Fruit fly (Drosophila melanogaster) whole organism, prepupa: ENCODE measurements around the gene CG17786.

ENCODE experiments used
- CG11294 ChIP-seq: fragments of 200-800 bp; sonication (Bioruptor generic); IDR thresholded peaks from 2 replicates; pipeline ENCODE4 v1.3.6; 2022; ENCODE audit warnings: missing biosample characterization, missing genetic modification characterization
- CG15336 ChIP-seq: fragments of 200-800 bp; sonication (Bioruptor generic); IDR thresholded peaks from 2 replicates; pipeline ENCODE4 v1.3.6; 2022; ENCODE audit warnings: missing biosample characterization, missing genetic modification characterization
- CG1621 ChIP-seq: fragments of 200-800 bp; sonication (Bioruptor generic); optimal IDR thresholded peaks from 3 replicates; lab custom pipeline; 2018; ENCODE audit warnings: missing biosample characterization, mild to moderate bottlenecking, missing genetic modification characterization
- CG16779 ChIP-seq: fragments of 200-800 bp; sonication (Bioruptor generic); optimal IDR thresholded peaks from 3 replicates; lab custom pipeline; 2017; ENCODE audit warnings: missing biosample characterization, mild to moderate bottlenecking, missing genetic modification characterization
- CG3032 ChIP-seq: fragments of 200-800 bp; optimal IDR thresholded peaks from 2 replicates; lab custom pipeline; 2019; ENCODE audit warnings: missing biosample characterization, mild to moderate bottlenecking, missing genetic modification characterization, moderate library complexity
- CG32006 ChIP-seq: fragments of 200-800 bp; sonication (Bioruptor generic); optimal IDR thresholded peaks from 3 replicates; lab custom pipeline; 2017; ENCODE audit warnings: missing biosample characterization, mild to moderate bottlenecking, missing genetic modification characterization
- CG4318 ChIP-seq: fragments of 200-800 bp; sonication (Bioruptor generic); optimal IDR thresholded peaks from 3 replicates; lab custom pipeline; 2017; ENCODE audit warnings: missing biosample characterization, mild to moderate bottlenecking, missing genetic modification characterization
- CG6163 ChIP-seq: fragments of 200-800 bp; sonication (Bioruptor generic); IDR thresholded peaks from 3 replicates; pipeline ENCODE4 v1.3.6; 2022; ENCODE audit warnings: missing biosample characterization, missing genetic modification characterization
- CG6276 ChIP-seq: fragments of 200-800 bp; sonication (Bioruptor generic); optimal IDR thresholded peaks from 2 replicates; lab custom pipeline; 2017; ENCODE audit warnings: missing biosample characterization, mild to moderate bottlenecking, missing genetic modification characterization
- CG6854 ChIP-seq: fragments of 200-800 bp; sonication (Bioruptor generic); optimal IDR thresholded peaks from 2 replicates; lab custom pipeline; 2017; ENCODE audit warnings: missing biosample characterization, mild to moderate bottlenecking, missing genetic modification characterization
- CG8119 ChIP-seq: fragments of 200-800 bp; sonication (Bioruptor generic); IDR thresholded peaks from 3 replicates; pipeline ENCODE4 v1.3.6; 2022; ENCODE audit warnings: missing biosample characterization, missing genetic modification characterization
- CG8319 ChIP-seq: fragments of 200-800 bp; sonication (Bioruptor generic); optimal IDR thresholded peaks from 3 replicates; lab custom pipeline; 2016; ENCODE audit warnings: missing biosample characterization, missing genetic modification characterization
- CG9139 ChIP-seq: fragments of 200-800 bp; sonication (Bioruptor generic); optimal IDR thresholded peaks from 3 replicates; lab custom pipeline; 2017; ENCODE audit warnings: missing biosample characterization, mild to moderate bottlenecking, missing genetic modification characterization
- Eip78C ChIP-seq: fragments of 200-800 bp; sonication (Bioruptor generic); peaks from one replicate; lab custom pipeline; 2016; ENCODE audit warnings: missing biosample characterization, missing genetic modification characterization
- Ets96B ChIP-seq: fragments of 200-800 bp; optimal IDR thresholded peaks from 2 replicates; lab custom pipeline; 2019; ENCODE audit warnings: missing biosample characterization, mild to moderate bottlenecking, missing genetic modification characterization, moderate library complexity
- Gug ChIP-seq: fragments of 200-800 bp; sonication (Bioruptor generic); IDR thresholded peaks from 2 replicates; pipeline ENCODE4 v1.3.6; 2022; ENCODE audit warnings: missing biosample characterization, missing genetic modification characterization
- Hr4 ChIP-seq: fragments of 200-800 bp; sonication (Bioruptor generic); optimal IDR thresholded peaks from 3 replicates; lab custom pipeline; 2016; ENCODE audit warnings: missing biosample characterization, missing genetic modification characterization
- Lpt ChIP-seq: fragments of 200-800 bp; sonication (Bioruptor generic); optimal IDR thresholded peaks from 3 replicates; lab custom pipeline; 2016; ENCODE audit warnings: missing biosample characterization, missing genetic modification characterization
- Met ChIP-seq: fragments of 200-800 bp; sonication (Bioruptor generic); optimal IDR thresholded peaks from 3 replicates; lab custom pipeline; 2016; ENCODE audit warnings: missing biosample characterization, missing genetic modification characterization
- OdsH ChIP-seq: fragments of 200-800 bp; sonication (Bioruptor generic); optimal IDR thresholded peaks from 3 replicates; lab custom pipeline; 2016; ENCODE audit warnings: missing biosample characterization, missing genetic modification characterization
- Smox ChIP-seq: fragments of 200-800 bp; sonication (Bioruptor generic); optimal IDR thresholded peaks from 3 replicates; lab custom pipeline; 2016; ENCODE audit warnings: missing biosample characterization, missing genetic modification characterization
- Sox14 ChIP-seq: fragments of 200-800 bp; sonication (Bioruptor generic); optimal IDR thresholded peaks from 3 replicates; lab custom pipeline; 2016; ENCODE audit warnings: missing biosample characterization, missing genetic modification characterization
- Sox15 ChIP-seq: fragments of 200-800 bp; sonication (Bioruptor generic); optimal IDR thresholded peaks from 3 replicates; lab custom pipeline; 2016; ENCODE audit warnings: missing biosample characterization, missing genetic modification characterization
- achi ChIP-seq: fragments of 200-800 bp; sonication (Bioruptor generic); optimal IDR thresholded peaks from 3 replicates; lab custom pipeline; 2016; ENCODE audit warnings: missing biosample characterization, missing genetic modification characterization
- dsx ChIP-seq: fragments of 200-800 bp; optimal IDR thresholded peaks from 3 replicates; lab custom pipeline; 2019; ENCODE audit warnings: missing biosample characterization, mild to moderate bottlenecking, missing genetic modification characterization, moderate library complexity; ENCODE audit not compliant: poor library complexity, severe bottlenecking
- eg ChIP-seq: fragments of 200-800 bp; sonication (Bioruptor generic); IDR thresholded peaks from 3 replicates; pipeline ENCODE4 v1.3.6; 2022; ENCODE audit warnings: missing biosample characterization, missing genetic modification characterization
- esn ChIP-seq: fragments of 200-800 bp; sonication (Bioruptor generic); optimal IDR thresholded peaks from 2 replicates; lab custom pipeline; 2016; ENCODE audit warnings: missing biosample characterization, mild to moderate bottlenecking, missing genetic modification characterization, moderate library complexity
- fd59A ChIP-seq: fragments of 200-800 bp; sonication (Bioruptor generic); optimal IDR thresholded peaks from 2 replicates; lab custom pipeline; 2017; ENCODE audit warnings: missing biosample characterization, mild to moderate bottlenecking, missing genetic modification characterization, missing genetic modification reagents
- fkh ChIP-seq: fragments of 200-800 bp; sonication (Bioruptor generic); optimal IDR thresholded peaks from 3 replicates; lab custom pipeline; 2017; ENCODE audit warnings: missing biosample characterization, mild to moderate bottlenecking, missing genetic modification characterization, moderate library complexity
- lz ChIP-seq: fragments of 200-800 bp; sonication (Bioruptor generic); optimal IDR thresholded peaks from 3 replicates; lab custom pipeline; 2016; ENCODE audit warnings: missing biosample characterization, missing genetic modification characterization
- ss ChIP-seq, 2 experiments: fragments of 200-800 bp; sonication (Bioruptor generic); optimal IDR thresholded peaks; 2 replicates in 1 of 2; 3 replicates in 1 of 2; lab custom pipeline; 2017 to 2018; ENCODE audit warnings: mild to moderate bottlenecking in 2 of 2, missing biosample characterization in 2 of 2, missing genetic modification characterization in 2 of 2, moderate library complexity in 1 of 2
- svp ChIP-seq: fragments of 200-800 bp; sonication (Bioruptor generic); peaks from one replicate; lab custom pipeline; 2016; ENCODE audit warnings: missing biosample characterization, missing genetic modification characterization
- topi ChIP-seq: fragments of 200-800 bp; sonication (Bioruptor generic); optimal IDR thresholded peaks from 3 replicates; lab custom pipeline; 2016; ENCODE audit warnings: missing biosample characterization, missing genetic modification characterization

Gene CG17786

DNA sequence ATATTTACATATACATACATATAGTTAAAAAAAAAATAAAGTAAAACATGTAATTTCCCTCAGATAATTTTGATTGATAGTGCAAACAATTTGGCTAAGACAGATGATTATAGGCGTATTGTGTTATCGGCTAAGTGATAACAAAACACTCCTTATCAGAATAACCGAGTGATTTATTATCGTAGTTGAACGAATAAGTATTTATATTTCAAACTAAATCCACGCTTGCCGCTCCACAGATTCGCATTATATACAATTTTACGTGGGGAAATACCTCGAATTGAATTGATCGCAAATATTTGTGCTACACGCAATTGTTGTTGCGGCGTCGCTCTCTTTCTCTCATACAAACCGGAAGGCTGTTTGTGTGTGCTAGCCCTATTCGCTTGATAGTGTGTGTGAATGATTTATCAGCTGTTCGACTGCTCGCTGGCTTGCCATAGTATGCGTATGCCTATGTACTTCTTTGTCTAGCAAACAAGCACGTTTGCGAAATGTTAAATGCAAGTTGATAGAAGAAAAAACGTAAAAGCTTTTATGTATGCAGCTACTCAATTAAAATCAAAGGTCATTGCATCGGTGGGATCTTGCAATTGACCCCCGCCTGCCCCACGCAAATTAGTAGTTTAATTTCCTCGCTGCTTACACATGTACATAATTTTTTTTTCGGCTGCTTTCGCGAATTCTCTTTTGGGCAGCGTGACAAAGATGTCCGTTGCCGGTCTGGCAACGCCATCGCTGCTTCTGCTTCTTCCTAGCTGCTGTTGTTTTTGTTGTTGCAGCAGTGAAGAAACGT, 15.0 kb upstream of the CG17786 start:
- TF ChIP-seq ss (GFP tag; optimal IDR thresholded peaks at IDR 0.05; lab: Kevin White, UChicago), result peak in 1 of 2 experiments; percentile 44
- no peak for TF ChIP-seq Met (GFP tag; lab: Kevin White, UChicago)
- TF ChIP-seq Sox14, result peak; percentile 72
- TF ChIP-seq OdsH (GFP tag; lab: Kevin White, UChicago), result no peak
- TF ChIP-seq CG9139 (GFP tag; lab: Kevin White, UChicago), result no peak
- 0 out of 3 replicates have a peak, but pooled peaks have one; percentile 48 for TF ChIP-seq eg
- TF ChIP-seq CG15336 (GFP tag; lab: Robert Waterston, UW), result 0 out of 2 replicates have a peak, but pooled peaks have one; percentile 8
- TF ChIP-seq fd59A (GFP tag; lab: Kevin White, UChicago), result peak; percentile 38
- TF ChIP-seq Sox15 (GFP tag; lab: Kevin White, UChicago), result no peak
- TF ChIP-seq dsx, result peak; percentile 64
- peak; percentile 59 for TF ChIP-seq fkh (GFP tag; lab: Kevin White, UChicago)
- 0 out of 2 replicates have a peak, but pooled peaks have one; percentile 25 for TF ChIP-seq Gug (GFP tag; lab: Robert Waterston, UW)
- no peak for TF ChIP-seq CG8319
- TF ChIP-seq CG3032 (tag; lab: Kevin White, UChicago), result peak; percentile 36
- no peak for TF ChIP-seq Hr4 (GFP tag; lab: Kevin White, UChicago)
- no peak for TF ChIP-seq CG8119
- TF ChIP-seq achi (GFP tag; lab: Kevin White, UChicago), result no peak
- TF ChIP-seq esn, result peak; percentile 13
- TF ChIP-seq Eip78C (GFP tag; lab: Kevin White, UChicago), result peak; percentile 60
- TF ChIP-seq CG6854 (GFP tag; lab: Kevin White, UChicago), result peak; percentile 21
- peak; percentile 11 for TF ChIP-seq Ets96B (tag; lab: Kevin White, UChicago)
- TF ChIP-seq CG16779 (tag; lab: Kevin White, UChicago), result no peak
- no peak for TF ChIP-seq CG6276 (GFP tag; lab: Kevin White, UChicago)
- TF ChIP-seq topi (GFP tag; lab: Kevin White, UChicago), result no peak
- TF ChIP-seq lz, result no peak
- TF ChIP-seq CG6163 (GFP tag; lab: Robert Waterston, UW), result peak; percentile 31; the same call in 1 of the 3 replicates

DNA sequence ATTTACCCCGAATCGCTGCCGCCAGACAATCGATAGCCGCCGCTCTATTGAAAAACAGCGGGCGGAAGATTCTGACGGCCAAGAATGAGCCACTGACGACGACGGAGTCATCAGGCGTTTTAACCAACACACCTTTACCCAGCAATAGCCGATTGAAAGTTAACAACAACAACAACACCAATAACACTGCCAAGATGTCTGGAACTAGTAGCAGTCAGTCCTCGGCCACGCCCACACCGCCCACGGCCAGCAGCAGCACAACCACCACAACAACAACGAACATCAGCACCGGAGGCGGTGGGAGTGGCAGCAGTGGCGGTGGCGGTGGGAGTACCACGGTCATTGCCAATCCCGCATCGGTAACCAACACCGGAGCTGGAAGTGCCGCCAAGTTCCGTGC, 13.4 kb upstream of the CG17786 start:
- no peak for TF ChIP-seq ss (GFP tag; optimal IDR thresholded peaks at IDR 0.05; lab: Kevin White, UChicago)
- no peak for TF ChIP-seq CG8319
- no peak for TF ChIP-seq CG32006 (GFP tag; lab: Kevin White, UChicago)
- TF ChIP-seq Gug (GFP tag; lab: Robert Waterston, UW), result no peak
- TF ChIP-seq fd59A (GFP tag; lab: Kevin White, UChicago), result no peak
- TF ChIP-seq Smox (GFP tag; lab: Kevin White, UChicago), result no peak
- TF ChIP-seq svp, result no peak
- TF ChIP-seq eg, result no peak

dm6 chr3R:24231206-24231502, 12.6 kb upstream of the CG17786 start:
- TF ChIP-seq CG1621 (tag; lab: Kevin White, UChicago) (no peak), CG32006 (GFP tag; lab: Kevin White, UChicago) (no peak), Met (GFP tag; lab: Kevin White, UChicago) (no peak), topi (GFP tag; lab: Kevin White, UChicago) (no peak), CG6276 (GFP tag; lab: Kevin White, UChicago) (no peak), Eip78C (GFP tag; lab: Kevin White, UChicago) (peak; percentile 48), Lpt (GFP tag; lab: Kevin White, UChicago) (no peak), achi (GFP tag; lab: Kevin White, UChicago) (no peak), CG3032 (tag; lab: Kevin White, UChicago) (no peak), svp (no peak), CG4318 (GFP tag; lab: Kevin White, UChicago) (no peak), Ets96B (tag; lab: Kevin White, UChicago) (no peak), Gug (GFP tag; lab: Robert Waterston, UW) (no peak), CG11294 (GFP tag; lab: Robert Waterston, UW) (no peak), OdsH (GFP tag; lab: Kevin White, UChicago) (no peak), CG6163 (GFP tag; lab: Robert Waterston, UW) (peak; percentile 81), Smox (GFP tag; lab: Kevin White, UChicago) (no peak), Hr4 (GFP tag; lab: Kevin White, UChicago) (no peak), fkh (GFP tag; lab: Kevin White, UChicago) (peak; percentile 2)
